Fruit fly (Drosophila melanogaster): ENCODE results near the gene Arl1.
A peak's percentile ranks its signal among the peaks of the same experiment; 100 is the strongest.

The Arl1 gene

dm6 chr3L:16021064-16021683 lies 38.2 kb downstream of the Arl1 start (continued):
- TF ChIP-seq CG13894 (tag; optimal IDR thresholded peaks at IDR 0.05) (no peak), Meics (GFP tag; optimal IDR thresholded peaks at IDR 0.05) (no peak), CG12299 (tag; optimal IDR thresholded peaks at IDR 0.05) (no peak), CG12744 (GFP tag; optimal IDR thresholded peaks at IDR 0.05) (no peak), nom (GFP tag; optimal IDR thresholded peaks at IDR 0.05) (no peak), Asciz (GFP tag; optimal IDR thresholded peaks at IDR 0.05) (no peak), B-H1 (GFP tag; IDR thresholded peaks at IDR 0.05) (no peak), so (GFP tag; IDR thresholded peaks at IDR 0.05) (no peak), CG9609 (GFP tag; optimal IDR thresholded peaks at IDR 0.05) (peak; percentile 4), lilli (GFP tag; optimal IDR thresholded peaks at IDR 0.05) (peak; percentile 36), Ssrp (tag; optimal IDR thresholded peaks at IDR 0.05) (peak; percentile 44), ab (GFP tag; optimal IDR thresholded peaks at IDR 0.05) (no peak), H2.0 (GFP tag; IDR thresholded peaks at IDR 0.05) (peak; percentile 29; the same call in 1 of the 2 replicates), fd3F (GFP tag; optimal IDR thresholded peaks at IDR 0.05) (no peak), her (GFP tag; optimal IDR thresholded peaks at IDR 0.05) (peak; percentile 28), CG15696 (tag; optimal IDR thresholded peaks at IDR 0.05) (peak; percentile 90), ssp (GFP tag; IDR thresholded peaks at IDR 0.05) (no peak), croc (GFP tag; conservative IDR thresholded peaks at IDR 0.05) (no peak; the same call in 1 of the 3 replicates), nau (GFP tag; optimal IDR thresholded peaks at IDR 0.05) (no peak), CG8478 (optimal IDR thresholded peaks at IDR 0.05) (no peak), CG7745 (tag; optimal IDR thresholded peaks at IDR 0.05) (no peak), Gug (GFP tag; IDR thresholded peaks at IDR 0.05) (no peak), CG31388 (GFP tag; optimal IDR thresholded peaks at IDR 0.05) (no peak), Dp (GFP tag; optimal IDR thresholded peaks at IDR 0.05) (no peak), CG4820 (GFP tag; optimal IDR thresholded peaks at IDR 0.05) (peak; percentile 70), Vsx1 (GFP tag; optimal IDR thresholded peaks at IDR 0.05) (no peak), CG2120 (GFP tag; optimal IDR thresholded peaks at IDR 0.05) (no peak), cg (GFP tag; optimal IDR thresholded peaks at IDR 0.05) (no peak), unpg (GFP tag; optimal IDR thresholded peaks at IDR 0.05) (peak; percentile 65), Rfx (GFP tag; IDR thresholded peaks at IDR 0.05) (no peak), CG1233 (GFP tag; optimal IDR thresholded peaks at IDR 0.05) (peak; percentile 47), GATAe (GFP tag; conservative IDR thresholded peaks at IDR 0.05) (no peak), CG2129 (GFP tag; IDR thresholded peaks at IDR 0.05; ENCODE audit: partially characterized antibody) (no peak), Kr (GFP tag; optimal IDR thresholded peaks at IDR 0.05) (peak; percentile 54), CG31365 (tag; optimal IDR thresholded peaks at IDR 0.05) (no peak), chinmo (GFP tag; IDR thresholded peaks at IDR 0.05; ENCODE audit: partially characterized antibody) (no peak), D (optimal IDR thresholded peaks at IDR 0.05) (peak; percentile 68), D (GFP tag; optimal IDR thresholded peaks at IDR 0.05) (peak; percentile 63), CG7928 (GFP tag; optimal IDR thresholded peaks at IDR 0.05) (no peak), CG4424 (GFP tag; optimal IDR thresholded peaks at IDR 0.05) (peak; percentile 63), crc (GFP tag; optimal IDR thresholded peaks at IDR 0.05) (peak; percentile 3), Mad (GFP tag; optimal IDR thresholded peaks at IDR 0.05) (peak; percentile 21), dmrt99B (tag; optimal IDR thresholded peaks at IDR 0.05) (peak; percentile 59), Hr3 (GFP tag; optimal IDR thresholded peaks at IDR 0.05) (peak; percentile 21), lmd (GFP tag; IDR thresholded peaks at IDR 0.05) (no peak), pho (GFP tag; optimal IDR thresholded peaks at IDR 0.05) (no peak), mirr (GFP tag; optimal IDR thresholded peaks at IDR 0.05) (no peak), peb (GFP tag; IDR thresholded peaks at IDR 0.05) (peak; percentile 36; the same call in 1 of the 2 replicates), tio (GFP tag; optimal IDR thresholded peaks at IDR 0.05) (peak; percentile 50), CG17359 (tag; optimal IDR thresholded peaks at IDR 0.05) (peak; percentile 40), CG7963 (GFP tag; IDR thresholded peaks at IDR 0.05; ENCODE audit: partially characterized antibody) (no peak)
